Fruit fly (Drosophila melanogaster) whole organism, embryonic: Measurements from ENCODE around the gene mask.

Experiments used
- Asciz ChIP-seq: fragments of 200-800 bp; sonication (Bioruptor generic); optimal IDR thresholded peaks from 2 replicates; lab custom pipeline; 2017; ENCODE audit warnings: missing biosample characterization, mild to moderate bottlenecking, missing genetic modification characterization, missing genetic modification reagents
- CG10209 ChIP-seq: fragments of 200-800 bp; sonication (Bioruptor generic); optimal IDR thresholded peaks from 3 replicates; lab custom pipeline; 2017; ENCODE audit warnings: missing biosample characterization, mild to moderate bottlenecking, missing genetic modification characterization, missing genetic modification reagents
- CG1024 ChIP-seq: fragments of 200-800 bp; sonication (Bioruptor generic); IDR thresholded peaks from 2 replicates; pipeline ENCODE4 v1.3.6; 2022; ENCODE audit warnings: missing biosample characterization, missing genetic modification characterization
- CG10462 ChIP-seq: fragments of 200-800 bp; sonication (Bioruptor generic); optimal IDR thresholded peaks from 2 replicates; lab custom pipeline; 2016; ENCODE audit warnings: missing biosample characterization, missing genetic modification characterization
- CG10565 ChIP-seq: fragments of 200-800 bp; sonication (Bioruptor generic); optimal IDR thresholded peaks from 3 replicates; lab custom pipeline; 2016; ENCODE audit warnings: missing biosample characterization, mild to moderate bottlenecking, missing genetic modification characterization
- CG12942 ChIP-seq: fragments of 200-800 bp; sonication (Bioruptor generic); optimal IDR thresholded peaks from 3 replicates; lab custom pipeline; 2016; ENCODE audit warnings: missing biosample characterization, missing genetic modification characterization
- CG15011 ChIP-seq: fragments of 200-800 bp; sonication (Bioruptor generic); optimal IDR thresholded peaks from 3 replicates; lab custom pipeline; 2018; ENCODE audit warnings: missing biosample characterization, mild to moderate bottlenecking, missing genetic modification characterization
- CG17361 ChIP-seq: fragments of 200-800 bp; sonication (Bioruptor generic); IDR thresholded peaks from 3 replicates; pipeline ENCODE4 v1.3.6; 2022; ENCODE audit warnings: missing biosample characterization, missing genetic modification characterization
- CG17568 ChIP-seq: fragments of 200-800 bp; sonication (Bioruptor generic); optimal IDR thresholded peaks from 2 replicates; lab custom pipeline; 2018; ENCODE audit warnings: missing biosample characterization, mild to moderate bottlenecking, missing genetic modification characterization, moderate library complexity
- CG32532 ChIP-seq: fragments of 200-800 bp; sonication (Bioruptor generic); IDR thresholded peaks from 2 replicates; pipeline ENCODE4 v1.3.6; 2022; ENCODE audit warnings: missing biosample characterization, missing genetic modification characterization
- CG3726 ChIP-seq: fragments of 200-800 bp; sonication (Bioruptor generic); IDR thresholded peaks from 3 replicates; pipeline ENCODE4, ENCODE4 v1.3.6; 2022; ENCODE audit warnings: missing biosample characterization, missing genetic modification characterization
- CG3838 ChIP-seq: fragments of 200-800 bp; sonication (Bioruptor generic); optimal IDR thresholded peaks from 3 replicates; lab custom pipeline; 2016; ENCODE audit warnings: missing biosample characterization, missing genetic modification characterization
- CG4424 ChIP-seq: fragments of 200-800 bp; sonication (Bioruptor generic); optimal IDR thresholded peaks from 3 replicates; lab custom pipeline; 2016; ENCODE audit warnings: missing biosample characterization, missing genetic modification characterization
- CG4707 ChIP-seq: fragments of 200-800 bp; sonication (Bioruptor generic); optimal IDR thresholded peaks from 2 replicates; lab custom pipeline; 2018; ENCODE audit warnings: missing biosample characterization, mild to moderate bottlenecking, missing genetic modification characterization, moderate library complexity
- CG6254 ChIP-seq: fragments of 200-800 bp; sonication (Bioruptor generic); optimal IDR thresholded peaks from 3 replicates; lab custom pipeline; 2017; ENCODE audit warnings: mild to moderate bottlenecking, missing biosample characterization, missing genetic modification reagents, missing genetic modification characterization
- CG9797 ChIP-seq: fragments of 200-800 bp; sonication (Bioruptor generic); optimal IDR thresholded peaks from 3 replicates; lab custom pipeline; 2018; ENCODE audit warnings: missing biosample characterization, mild to moderate bottlenecking, missing genetic modification characterization
- CG9876 ChIP-seq: fragments of 200-800 bp; sonication (Bioruptor generic); optimal IDR thresholded peaks from 2 replicates; lab custom pipeline; 2016; ENCODE audit warnings: missing biosample characterization, missing genetic modification characterization
- CTCF ChIP-seq: fragments of 200-800 bp; sonication (Bioruptor generic); optimal IDR thresholded peaks from 2 replicates; lab custom pipeline; 2017; ENCODE audit warnings: missing biosample characterization, mild to moderate bottlenecking, missing genetic modification characterization, moderate library complexity
- CoRest ChIP-seq: fragments of 200-800 bp; sonication (Bioruptor generic); optimal IDR thresholded peaks from 3 replicates; lab custom pipeline; 2018; ENCODE audit warnings: missing biosample characterization, mild to moderate bottlenecking, missing genetic modification characterization, moderate library complexity
- E2f1 ChIP-seq: fragments of 200-800 bp; sonication (Bioruptor generic); IDR thresholded peaks from 2 replicates; pipeline ENCODE4 v1.3.6; 2022; ENCODE audit warnings: missing biosample characterization, missing genetic modification characterization
- Ets97D ChIP-seq: fragments of 200-800 bp; sonication (Bioruptor generic); optimal IDR thresholded peaks from 3 replicates; lab custom pipeline; 2016; ENCODE audit warnings: missing biosample characterization, missing genetic modification characterization
- HHEX ChIP-seq: fragments of 200-800 bp; sonication (Bioruptor generic); optimal IDR thresholded peaks from 3 replicates; lab custom pipeline; 2017; ENCODE audit warnings: missing biosample characterization, mild to moderate bottlenecking, missing genetic modification characterization, missing genetic modification reagents
- Hr39 ChIP-seq: fragments of >200 bp; optimal IDR thresholded peaks from 2 replicates; lab custom pipeline; 2017
- Pdp1 ChIP-seq, 2 experiments: fragments of 200-800 bp; sonication (Bioruptor generic); optimal IDR thresholded peaks; 3 replicates each; lab custom pipeline; 2016; ENCODE audit warnings: missing biosample characterization in 2 of 2, missing genetic modification characterization in 2 of 2, mild to moderate bottlenecking in 1 of 2, moderate library complexity in 1 of 2
- Scr ChIP-seq: fragments of 200-800 bp; sonication (Bioruptor generic); IDR thresholded peaks from 2 replicates; pipeline ENCODE4 v1.3.6; 2022; ENCODE audit warnings: missing biosample characterization, missing genetic modification characterization; ENCODE audit not compliant: partially characterized antibody
- Usf ChIP-seq: fragments of 200-800 bp; sonication (Bioruptor generic); optimal IDR thresholded peaks from 2 replicates; lab custom pipeline; 2017; ENCODE audit warnings: missing genotype, missing biosample characterization, missing genetic modification characterization
- abd-A ChIP-seq: fragments of 200-800 bp; sonication (Bioruptor generic); optimal IDR thresholded peaks from 3 replicates; lab custom pipeline; 2019; ENCODE audit warnings: missing biosample characterization, mild to moderate bottlenecking, missing genetic modification characterization, moderate library complexity
- ash1 ChIP-seq: fragments of 200-800 bp; sonication (Bioruptor generic); optimal IDR thresholded peaks from 2 replicates; lab custom pipeline; 2018; ENCODE audit warnings: missing biosample characterization, mild to moderate bottlenecking, missing genetic modification characterization
- bigmax ChIP-seq: fragments of 200-800 bp; sonication (Bioruptor generic); optimal IDR thresholded peaks from 2 replicates; lab custom pipeline; 2018; ENCODE audit warnings: missing biosample characterization, mild to moderate bottlenecking, missing genetic modification characterization
- cg ChIP-seq: fragments of 200-800 bp; sonication (Bioruptor generic); optimal IDR thresholded peaks from 3 replicates; lab custom pipeline; 2019; ENCODE audit warnings: missing biosample characterization, mild to moderate bottlenecking, missing genetic modification characterization, moderate library complexity
- chif ChIP-seq, 2 experiments: fragments of 200-800 bp; sonication (Bioruptor generic); optimal IDR thresholded peaks; 3 replicates each; lab custom pipeline; 2016; ENCODE audit warnings: missing biosample characterization in 2 of 2, missing genetic modification characterization in 2 of 2
- croc ChIP-seq: fragments of 200-800 bp; sonication (Bioruptor generic); conservative IDR thresholded peaks from 3 replicates; pipeline ENCODE4 v1.3.6; 2022; ENCODE audit warnings: missing biosample characterization, missing genetic modification characterization
- da ChIP-seq: fragments of 200-800 bp; sonication (Bioruptor generic); optimal IDR thresholded peaks from 2 replicates; lab custom pipeline; 2016; ENCODE audit warnings: missing biosample characterization, missing genetic modification characterization
- fu2 ChIP-seq: fragments of 200-800 bp; sonication (Bioruptor generic); optimal IDR thresholded peaks from 2 replicates; lab custom pipeline; 2016; ENCODE audit warnings: missing biosample characterization, missing genetic modification characterization
- gem ChIP-seq: fragments of 200-800 bp; sonication (Bioruptor generic); optimal IDR thresholded peaks from 2 replicates; lab custom pipeline; 2019; ENCODE audit warnings: missing biosample characterization, mild to moderate bottlenecking, missing genetic modification characterization, moderate library complexity
- gro ChIP-seq: fragments of 200-800 bp; sonication (Bioruptor generic); optimal IDR thresholded peaks from 2 replicates; lab custom pipeline; 2016; ENCODE audit warnings: missing biosample characterization, missing genetic modification characterization
- gsb ChIP-seq: fragments of 200-800 bp; sonication (Bioruptor generic); IDR thresholded peaks from 2 replicates; pipeline ENCODE4 v1.3.6; 2022; ENCODE audit warnings: missing biosample characterization, missing genetic modification characterization
- gsb-n ChIP-seq: fragments of 200-800 bp; sonication (Bioruptor generic); optimal IDR thresholded peaks from 3 replicates; lab custom pipeline; 2018; ENCODE audit warnings: missing biosample characterization, mild to moderate bottlenecking, missing genetic modification characterization
- insv ChIP-seq, 2 experiments: fragments of 200-800 bp; sonication (Bioruptor generic); optimal IDR thresholded peaks; 3 replicates each; lab custom pipeline; 2016 to 2018; ENCODE audit warnings: missing biosample characterization in 2 of 2, missing genetic modification characterization in 2 of 2
- ken ChIP-seq: fragments of 200-800 bp; sonication (Bioruptor generic); IDR thresholded peaks from 3 replicates; pipeline ENCODE4 v1.3.6; 2022; ENCODE audit warnings: missing biosample characterization, missing genetic modification characterization
- lilli ChIP-seq: fragments of 200-800 bp; sonication (Bioruptor generic); optimal IDR thresholded peaks from 3 replicates; lab custom pipeline; 2016; ENCODE audit warnings: missing biosample characterization, missing genetic modification characterization
- pan ChIP-seq, 4 experiments: fragments of >200 bp in 3 of 4; fragments of 200-800 bp in 1 of 4; sonication (Bioruptor generic) in 1 of 4; optimal IDR thresholded peaks in 3 of 4; IDR thresholded peaks in 1 of 4; 2 replicates each; pipeline versions ENCODE4 v1.3.6 to Lab custom; 2017 to 2022; ENCODE audit warnings: missing biosample characterization in 2 of 4, missing genetic modification characterization in 2 of 4, mixed read lengths in 1 of 4
- peb ChIP-seq: fragments of 200-800 bp; sonication (Bioruptor generic); IDR thresholded peaks from 2 replicates; pipeline ENCODE4 v1.3.6; 2022; ENCODE audit warnings: missing biosample characterization, missing genetic modification characterization
- prd ChIP-seq, 3 experiments: fragments of >200 bp in 2 of 3; fragments of 200-800 bp in 1 of 3; sonication (Bioruptor generic) in 1 of 3; optimal IDR thresholded peaks in 2 of 3; IDR thresholded peaks in 1 of 3; 2 replicates in 2 of 3; 3 replicates in 1 of 3; pipeline versions ENCODE4 v1.3.6 to Lab custom; 2017 to 2022; ENCODE audit warnings: missing biosample characterization in 1 of 3, missing genetic modification characterization in 1 of 3
- scrt ChIP-seq: fragments of 200-800 bp; sonication (Bioruptor generic); optimal IDR thresholded peaks from 2 replicates; lab custom pipeline; 2018; ENCODE audit warnings: missing biosample characterization, mild to moderate bottlenecking, missing genetic modification characterization, moderate library complexity
- slp2 ChIP-seq: fragments of 200-800 bp; sonication (Bioruptor generic); optimal IDR thresholded peaks from 2 replicates; lab custom pipeline; 2016; ENCODE audit warnings: missing biosample characterization, missing genetic modification characterization
- so ChIP-seq: fragments of 200-800 bp; sonication (Bioruptor generic); IDR thresholded peaks from 3 replicates; pipeline ENCODE4 v1.3.6; 2022; ENCODE audit warnings: missing biosample characterization, missing genetic modification characterization
- tin ChIP-seq: fragments of 200-800 bp; sonication (Bioruptor generic); optimal IDR thresholded peaks from 3 replicates; lab custom pipeline; 2016; ENCODE audit warnings: missing biosample characterization, missing genetic modification characterization

Gene mask

dm6 chr3R:24230423-24231205 is at the start of gene mask (continued):
- TF ChIP-seq CG4707: peak; percentile 54
- TF ChIP-seq CG9876 (GFP tag; lab: Kevin White, UChicago): peak; percentile 94
- no peak for TF ChIP-seq CG10462 (GFP tag; lab: Kevin White, UChicago)
- TF ChIP-seq cg (GFP tag; lab: Kevin White, UChicago): peak; percentile 52
- no peak for TF ChIP-seq CG10565 (GFP tag; lab: Kevin White, UChicago)
- peak; percentile 83 for TF ChIP-seq HHEX (GFP tag; lab: Kevin White, UChicago)
- no peak for TF ChIP-seq Hr39 (lab: Kevin White, UChicago)
- peak; percentile 86; the same call in 2 of the 3 replicates for TF ChIP-seq CG17361 (GFP tag; lab: Robert Waterston, UW)
- peak; percentile 70 for TF ChIP-seq CG15011 (GFP tag; lab: Kevin White, UChicago)
- TF ChIP-seq Pdp1 (GFP tag; optimal IDR thresholded peaks at IDR 0.05; lab: Kevin White, UChicago): peak; percentile 65 to 83
- TF ChIP-seq CG4424 (GFP tag; lab: Kevin White, UChicago): peak; percentile 70
- TF ChIP-seq so: peak; percentile 69; the same call in 1 of the 3 replicates
- TF ChIP-seq pan (optimal IDR thresholded peaks at IDR 0.05; lab: Kevin White, UChicago): no peak
- TF ChIP-seq pan (GFP tag; optimal IDR thresholded peaks at IDR 0.05 in 1 of 2, IDR thresholded peaks at IDR 0.05 in 1 of 2): peak in 1 of 2 experiments; percentile 80
- 0 out of 2 replicates have a peak, but pooled peaks have one; percentile 13 for TF ChIP-seq gsb (GFP tag; lab: Robert Waterston, UW)
- TF ChIP-seq CG32532 (GFP tag; lab: Robert Waterston, UW): peak; percentile 83
- TF ChIP-seq gsb-n (tag; lab: Kevin White, UChicago): peak; percentile 41
- TF ChIP-seq CG1024 (GFP tag; lab: Robert Waterston, UW): peak; percentile 72
- TF ChIP-seq abd-A (tag; lab: Kevin White, UChicago): no peak
- peak; percentile 63 for TF ChIP-seq CoRest (tag; lab: Kevin White, UChicago)
- TF ChIP-seq croc (GFP tag; lab: Robert Waterston, UW): 0 out of 3 replicates have a peak, but pooled peaks have one; percentile 26
- TF ChIP-seq Scr (GFP tag; lab: Robert Waterston, UW): 0 out of 2 replicates have a peak, but pooled peaks have one; percentile 5
- peak; percentile 55 for TF ChIP-seq Asciz (GFP tag; lab: Kevin White, UChicago)
- peak; percentile 72 for TF ChIP-seq CG9797
- peak; percentile 38 for TF ChIP-seq CG12942
- TF ChIP-seq CG3838 (GFP tag; lab: Kevin White, UChicago): no peak
- TF ChIP-seq E2f1: peak; percentile 51
- no peak for TF ChIP-seq peb (GFP tag; lab: Robert Waterston, UW)
- TF ChIP-seq fu2: peak; percentile 78
- TF ChIP-seq Usf (GFP tag; lab: Kevin White, UChicago): peak; percentile 74
- peak; percentile 68 for TF ChIP-seq lilli (GFP tag; lab: Kevin White, UChicago)
- peak in 1 of 2 experiments; percentile 71 for TF ChIP-seq insv (GFP tag; optimal IDR thresholded peaks at IDR 0.05; lab: Kevin White, UChicago)
- peak; percentile 44 for TF ChIP-seq CG6254 (GFP tag; lab: Kevin White, UChicago)
- TF ChIP-seq ash1 (GFP tag; lab: Kevin White, UChicago): peak; percentile 90
- TF ChIP-seq Ets97D (GFP tag; lab: Kevin White, UChicago): peak; percentile 99
- peak; percentile 56 to 77 for TF ChIP-seq chif (GFP tag; optimal IDR thresholded peaks at IDR 0.05; lab: Kevin White, UChicago)
- peak; percentile 65; the same call in 1 of the 3 replicates for TF ChIP-seq CG3726 (GFP tag; lab: Robert Waterston, UW)
- TF ChIP-seq tin (GFP tag; lab: Kevin White, UChicago): peak; percentile 52
- peak; percentile 81 for TF ChIP-seq slp2
- peak; percentile 58 for TF ChIP-seq CG17568 (GFP tag; lab: Kevin White, UChicago)
- no peak for TF ChIP-seq prd (optimal IDR thresholded peaks at IDR 0.05; lab: Kevin White, UChicago)
- peak; percentile 44; the same call in 2 of the 3 replicates for TF ChIP-seq prd (GFP tag; IDR thresholded peaks at IDR 0.05; lab: Robert Waterston, UW)
- TF ChIP-seq gro (GFP tag; lab: Kevin White, UChicago): peak; percentile 76
- TF ChIP-seq da (GFP tag; lab: Kevin White, UChicago): peak; percentile 74
- TF ChIP-seq CG10209 (GFP tag; lab: Kevin White, UChicago): peak; percentile 74
- peak; percentile 64 for TF ChIP-seq scrt (GFP tag; lab: Kevin White, UChicago)
- TF ChIP-seq gem (tag; lab: Kevin White, UChicago): peak; percentile 53
- TF ChIP-seq CTCF (GFP tag; lab: Kevin White, UChicago): peak; percentile 44
- TF ChIP-seq bigmax (GFP tag; lab: Kevin White, UChicago): peak; percentile 12
- TF ChIP-seq ken: peak; percentile 82
